Worm (Caenorhabditis elegans): ENCODE data around the gene dro-1.
A peak's percentile ranks its signal among the peaks of the same experiment; 100 is the strongest.

The dro-1 gene

DNA sequence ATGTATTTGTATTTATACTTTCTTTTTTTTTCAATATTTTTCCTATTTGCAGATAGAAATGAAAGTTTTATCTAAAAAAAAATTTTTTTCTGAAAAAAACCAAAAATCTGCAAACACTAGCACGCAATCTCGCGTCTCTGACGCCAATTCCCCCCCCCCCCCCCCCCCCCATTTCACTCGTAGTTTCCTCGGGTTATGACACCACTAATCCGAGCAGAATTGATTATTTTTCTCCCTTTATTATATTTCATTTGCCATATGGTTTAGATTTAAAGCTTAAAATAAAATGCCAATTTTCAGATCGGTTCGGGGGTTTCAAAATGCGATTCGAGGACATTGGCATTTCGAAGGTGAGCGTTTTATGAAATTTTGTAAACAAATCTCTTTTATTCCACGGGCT is 4.3 kb downstream of the dro-1 start, which contains the start of gene mtm-6:
Gene mtm-6, plus strand, starts transcription at position 301 of the 400 bp plus-strand sequence.
- TF ChIP-seq flt-1 (GFP tag; IDR thresholded peaks at IDR 0.05) (no peak), tbx-11 (GFP tag; IDR thresholded peaks at IDR 0.05) (no peak), ceh-13 (GFP tag; optimal IDR thresholded peaks at IDR 0.05) (no peak), ama-1 (optimal IDR thresholded peaks at IDR 0.05) (no peak), aly-1 (tag; optimal IDR thresholded peaks at IDR 0.05) (no peak), ets-7 (tag; optimal IDR thresholded peaks at IDR 0.05) (no peak), hmbx-1 (tag; optimal IDR thresholded peaks at IDR 0.05) (no peak), pes-1 (GFP tag; IDR thresholded peaks at IDR 0.05) (no peak), scrt-1 (GFP tag; IDR thresholded peaks at IDR 0.05) (no peak), B0310.2 (tag; optimal IDR thresholded peaks at IDR 0.05) (no peak), tra-4 (tag; optimal IDR thresholded peaks at IDR 0.05) (no peak), tbx-37 (GFP tag; conservative IDR thresholded peaks at IDR 0.05) (no peak), sea-1 (GFP tag; conservative IDR thresholded peaks at IDR 0.05) (no peak), hnd-1 (tag; optimal IDR thresholded peaks at IDR 0.05) (no peak), F13C5.2 (tag; optimal IDR thresholded peaks at IDR 0.05) (no peak), ceh-36 (tag; optimal IDR thresholded peaks at IDR 0.05) (no peak), hmg-4 (GFP tag; optimal IDR thresholded peaks at IDR 0.05) (no peak)

DNA sequence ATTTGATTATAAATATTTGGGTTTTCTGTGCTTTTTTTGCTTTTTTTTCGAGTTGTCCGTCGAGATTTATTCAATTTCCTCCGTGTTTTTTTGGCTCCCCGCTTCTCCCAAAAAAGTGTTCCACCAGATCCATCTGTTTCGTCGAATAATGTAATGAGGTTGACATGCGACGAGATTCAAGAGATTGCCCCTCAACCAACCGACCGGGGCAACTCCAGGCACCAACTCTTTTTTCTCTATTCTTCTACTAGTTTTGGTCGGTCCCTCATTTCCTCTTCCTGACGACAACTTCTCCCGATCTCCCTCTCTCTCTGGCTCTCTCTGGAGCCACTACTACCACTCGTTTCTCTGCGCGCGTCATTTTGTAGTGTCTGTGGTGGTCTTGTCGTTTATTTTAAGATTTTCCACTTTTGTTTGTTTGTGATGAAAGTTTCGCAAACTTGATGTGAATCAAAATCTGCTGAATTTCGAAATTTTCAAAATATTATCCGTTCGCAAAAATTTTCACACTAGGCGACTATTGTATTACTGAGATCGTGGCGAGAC is 5.4 kb downstream of the dro-1 start:
- no peak for TF ChIP-seq F13C5.2 (tag; optimal IDR thresholded peaks at IDR 0.05)
- TF ChIP-seq ceh-36 (tag; optimal IDR thresholded peaks at IDR 0.05): no peak
- TF ChIP-seq hnd-1 (tag; optimal IDR thresholded peaks at IDR 0.05): no peak
- no peak for TF ChIP-seq flt-1 (GFP tag; IDR thresholded peaks at IDR 0.05)
- no peak for TF ChIP-seq aly-1 (tag; optimal IDR thresholded peaks at IDR 0.05)
- no peak for TF ChIP-seq tbx-37 (GFP tag; conservative IDR thresholded peaks at IDR 0.05)
- no peak for TF ChIP-seq sea-1 (GFP tag; conservative IDR thresholded peaks at IDR 0.05)
- no peak for TF ChIP-seq ets-7 (tag; optimal IDR thresholded peaks at IDR 0.05)
- TF ChIP-seq hmbx-1 (tag; optimal IDR thresholded peaks at IDR 0.05): no peak
- TF ChIP-seq tra-4 (tag; optimal IDR thresholded peaks at IDR 0.05): no peak

DNA sequence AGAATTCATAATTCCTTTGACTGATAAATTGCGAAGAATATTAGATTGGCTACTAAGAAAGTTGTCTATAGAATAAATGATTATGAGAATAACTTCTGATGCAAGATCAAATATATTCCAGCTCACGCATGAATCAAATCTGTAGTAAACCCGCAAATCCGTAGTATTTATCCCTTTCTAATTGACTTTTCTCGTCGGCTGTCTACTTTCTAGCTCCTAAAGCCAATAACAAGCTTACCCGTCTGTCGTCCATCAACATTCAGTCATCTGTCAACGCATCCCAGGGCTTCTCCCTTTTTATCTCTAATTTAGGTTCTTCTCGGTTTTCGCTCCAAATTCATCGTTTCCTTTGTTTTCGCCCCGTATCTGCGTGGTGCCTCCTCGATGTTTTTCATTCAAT is 6.4 kb downstream of the dro-1 start:
- TF ChIP-seq F13C5.2 (tag; optimal IDR thresholded peaks at IDR 0.05) (no peak), flt-1 (GFP tag; IDR thresholded peaks at IDR 0.05) (no peak), ceh-36 (tag; optimal IDR thresholded peaks at IDR 0.05) (no peak), tra-4 (tag; optimal IDR thresholded peaks at IDR 0.05) (no peak), pes-1 (GFP tag; IDR thresholded peaks at IDR 0.05) (no peak), scrt-1 (GFP tag; IDR thresholded peaks at IDR 0.05) (no peak), tbx-11 (GFP tag; IDR thresholded peaks at IDR 0.05) (no peak), ceh-13 (GFP tag; optimal IDR thresholded peaks at IDR 0.05) (no peak), hnd-1 (tag; optimal IDR thresholded peaks at IDR 0.05) (no peak), aly-1 (tag; optimal IDR thresholded peaks at IDR 0.05) (no peak), B0310.2 (tag; optimal IDR thresholded peaks at IDR 0.05) (no peak), sea-1 (GFP tag; conservative IDR thresholded peaks at IDR 0.05) (no peak), hmbx-1 (tag; optimal IDR thresholded peaks at IDR 0.05) (no peak), hmg-4 (GFP tag; optimal IDR thresholded peaks at IDR 0.05) (no peak), tbx-37 (GFP tag; conservative IDR thresholded peaks at IDR 0.05) (no peak), ets-7 (tag; optimal IDR thresholded peaks at IDR 0.05) (no peak), ama-1 (optimal IDR thresholded peaks at IDR 0.05) (no peak)

DNA sequence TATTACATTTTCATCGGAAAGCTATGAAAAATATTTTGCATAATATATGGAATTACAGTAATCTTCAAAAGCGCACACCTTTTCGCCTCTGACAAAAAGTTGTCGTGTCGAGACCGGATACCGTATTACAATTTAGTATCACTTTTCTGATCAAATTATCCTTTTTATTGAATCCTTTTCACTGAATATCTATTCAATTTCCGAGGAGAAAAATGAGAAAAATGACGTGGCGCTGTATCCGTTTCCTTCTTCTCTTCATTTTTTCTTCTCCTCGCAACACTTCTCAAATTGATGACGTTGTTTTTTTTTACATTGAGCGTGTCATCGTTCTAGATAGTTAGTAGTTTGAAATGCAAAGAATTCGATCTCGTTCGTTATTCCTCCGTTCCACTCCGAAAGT is 8.5 kb downstream of the dro-1 start:
- no peak for TF ChIP-seq tbx-37 (GFP tag; conservative IDR thresholded peaks at IDR 0.05)
- TF ChIP-seq aly-1 (tag; optimal IDR thresholded peaks at IDR 0.05): no peak
- TF ChIP-seq ceh-13 (GFP tag; optimal IDR thresholded peaks at IDR 0.05): no peak

DNA sequence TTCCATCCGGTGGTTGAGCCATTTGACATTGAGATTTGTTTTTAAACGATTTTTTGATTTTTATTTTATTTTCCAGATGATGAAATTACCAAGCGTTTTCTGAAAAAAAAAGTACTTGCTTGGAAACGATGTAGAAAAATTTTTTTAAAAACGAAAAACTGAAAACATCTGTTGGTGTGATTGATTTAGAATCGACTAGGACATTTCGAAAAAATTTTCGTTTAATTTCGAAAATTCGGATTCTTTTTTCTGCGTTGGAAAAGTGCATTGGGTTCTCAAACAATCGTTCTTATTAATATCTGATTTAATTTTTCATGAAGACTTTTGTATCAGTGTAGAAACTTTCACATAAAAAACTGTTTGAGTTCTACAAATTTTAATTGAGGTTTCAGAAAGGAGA is 16.8 kb downstream of the dro-1 start, which contains the start of gene F53A2.9:
Gene F53A2.9, minus strand, starts transcription at position 101 of the 400 bp plus-strand sequence.
- no peak for TF ChIP-seq scrt-1 (GFP tag; IDR thresholded peaks at IDR 0.05)
- TF ChIP-seq F13C5.2 (tag; optimal IDR thresholded peaks at IDR 0.05): no peak
- no peak for TF ChIP-seq sea-1 (GFP tag; conservative IDR thresholded peaks at IDR 0.05)
- no peak for TF ChIP-seq hmbx-1 (tag; optimal IDR thresholded peaks at IDR 0.05)
- TF ChIP-seq pes-1 (GFP tag; IDR thresholded peaks at IDR 0.05): no peak
- TF ChIP-seq aly-1 (tag; optimal IDR thresholded peaks at IDR 0.05): no peak
- TF ChIP-seq ceh-36 (tag; optimal IDR thresholded peaks at IDR 0.05): no peak
- no peak for TF ChIP-seq hmg-4 (GFP tag; optimal IDR thresholded peaks at IDR 0.05)
- TF ChIP-seq ceh-13 (GFP tag; optimal IDR thresholded peaks at IDR 0.05): no peak
- TF ChIP-seq ama-1 (optimal IDR thresholded peaks at IDR 0.05): no peak
- no peak for TF ChIP-seq tbx-37 (GFP tag; conservative IDR thresholded peaks at IDR 0.05)
- no peak for TF ChIP-seq tra-4 (tag; optimal IDR thresholded peaks at IDR 0.05)

DNA sequence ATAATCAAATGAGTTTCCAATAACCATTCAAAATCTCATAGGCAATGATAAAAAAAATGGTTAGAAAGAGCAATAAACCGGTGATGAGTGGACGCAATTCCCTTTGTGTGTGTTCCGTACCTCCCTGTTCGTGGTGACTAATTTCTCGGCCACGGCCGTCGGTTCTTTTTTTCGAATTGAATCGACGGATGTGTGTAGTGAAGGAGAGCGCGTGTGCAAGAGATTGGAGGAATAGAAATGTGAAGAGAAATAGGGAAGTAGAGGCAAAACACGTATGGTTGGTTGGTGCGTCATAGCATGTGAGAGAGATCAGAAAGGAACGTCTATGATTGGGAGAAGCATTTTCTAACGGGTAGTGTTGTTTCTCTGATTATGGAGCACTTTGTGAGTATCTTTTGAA is 17.4 kb downstream of the dro-1 start:
- peak; percentile 50 for TF ChIP-seq hmg-4 (GFP tag; optimal IDR thresholded peaks at IDR 0.05)
- no peak for TF ChIP-seq ceh-36 (tag; optimal IDR thresholded peaks at IDR 0.05)
- peak; percentile 19; the same call in 1 of the 2 replicates for TF ChIP-seq tbx-37 (GFP tag; conservative IDR thresholded peaks at IDR 0.05)
- no peak for TF ChIP-seq tra-4 (tag; optimal IDR thresholded peaks at IDR 0.05)
- no peak for TF ChIP-seq B0310.2 (tag; optimal IDR thresholded peaks at IDR 0.05)
- no peak for TF ChIP-seq tbx-11 (GFP tag; IDR thresholded peaks at IDR 0.05)
- TF ChIP-seq F13C5.2 (tag; optimal IDR thresholded peaks at IDR 0.05): peak; percentile 25
- no peak for TF ChIP-seq sea-1 (GFP tag; conservative IDR thresholded peaks at IDR 0.05)
- no peak for TF ChIP-seq hnd-1 (tag; optimal IDR thresholded peaks at IDR 0.05)
- TF ChIP-seq ets-7 (tag; optimal IDR thresholded peaks at IDR 0.05): no peak
- TF ChIP-seq hmbx-1 (tag; optimal IDR thresholded peaks at IDR 0.05): no peak
- TF ChIP-seq ceh-13 (GFP tag; optimal IDR thresholded peaks at IDR 0.05): no peak
- TF ChIP-seq flt-1 (GFP tag; IDR thresholded peaks at IDR 0.05): no peak
- no peak for TF ChIP-seq pes-1 (GFP tag; IDR thresholded peaks at IDR 0.05)

DNA sequence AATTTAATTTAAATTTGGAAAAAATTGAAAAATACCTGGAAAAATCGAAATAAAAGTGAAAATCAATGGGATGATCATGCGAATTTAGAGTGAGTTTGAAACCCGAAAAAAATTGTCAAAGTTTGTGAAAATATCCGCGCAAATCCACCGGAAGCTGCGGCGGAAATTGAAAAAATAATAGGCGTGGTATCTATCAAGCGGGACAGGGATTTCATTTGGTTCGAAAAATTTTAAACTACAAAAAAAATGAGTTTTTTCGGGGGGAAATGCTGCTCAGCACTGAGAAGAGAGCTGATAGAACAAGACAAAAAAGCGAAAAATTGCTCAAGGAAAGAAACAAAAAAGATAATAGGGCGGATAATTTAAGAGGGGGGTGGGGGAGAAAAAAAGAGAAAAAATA is 28.5 kb downstream of the dro-1 start, which contains the start of gene T03F6.9:
Gene T03F6.9, minus strand, starts transcription at position 101 of the 400 bp plus-strand sequence.
- TF ChIP-seq tra-4 (tag; optimal IDR thresholded peaks at IDR 0.05) (no peak), F13C5.2 (tag; optimal IDR thresholded peaks at IDR 0.05) (no peak), hmg-4 (GFP tag; optimal IDR thresholded peaks at IDR 0.05) (no peak), pes-1 (GFP tag; IDR thresholded peaks at IDR 0.05) (no peak), tbx-11 (GFP tag; IDR thresholded peaks at IDR 0.05) (no peak), sea-1 (GFP tag; conservative IDR thresholded peaks at IDR 0.05) (no peak), hmbx-1 (tag; optimal IDR thresholded peaks at IDR 0.05) (no peak), ceh-13 (GFP tag; optimal IDR thresholded peaks at IDR 0.05) (no peak)

All from whole organism, early embryonic.